Fruit fly (Drosophila melanogaster) whole organism, adult: ENCODE data around the gene CG10298.

Experiments used
- CG11617 ChIP-seq: fragments of 200-800 bp; sonication (Bioruptor generic); optimal IDR thresholded peaks from 2 replicates; lab custom pipeline; 2017; ENCODE audit warnings: mild to moderate bottlenecking, missing biosample characterization, missing genetic modification reagents, missing genetic modification characterization
- CG14711 ChIP-seq: fragments of 200-800 bp; sonication (Bioruptor generic); optimal IDR thresholded peaks from 2 replicates; lab custom pipeline; 2018; ENCODE audit warnings: missing biosample characterization, mild to moderate bottlenecking, missing genetic modification characterization, moderate library complexity
- CG33017 ChIP-seq: fragments of 200-800 bp; sonication (Bioruptor generic); optimal IDR thresholded peaks from 2 replicates; lab custom pipeline; 2018; ENCODE audit warnings: missing biosample characterization, mild to moderate bottlenecking, missing genetic modification characterization, moderate library complexity

dm6 chr3R:6383466-6383769 is 40.6 kb downstream of the CG10298 start:
- TF ChIP-seq CG33017 (no peak), CG11617 (GFP tag; lab: Kevin White, UChicago) (no peak), CG14711 (tag; lab: Kevin White, UChicago) (no peak)
